Fruit fly (Drosophila melanogaster): ENCODE measurements around the gene CG33298.

CG33298 gene

dm6 chr2L:9506535-9507036 is 11.3 kb downstream of the CG33298 start:
- TF ChIP-seq CG8478 (optimal IDR thresholded peaks at IDR 0.05) (no peak), CTCF (optimal IDR thresholded peaks at IDR 0.05) (no peak)

dm6 chr2L:9508547-9509197 is 13.4 kb downstream of the CG33298 start:
- no peak for TF ChIP-seq CG8478 (optimal IDR thresholded peaks at IDR 0.05)
- no peak for TF ChIP-seq CTCF (optimal IDR thresholded peaks at IDR 0.05)

- TF ChIP-seq CTCF (optimal IDR thresholded peaks at IDR 0.05) (no peak), CG8478 (optimal IDR thresholded peaks at IDR 0.05) (no peak)
These were observed 14.4 kb downstream of the CG33298 start for dm6 chr2L:9509653-9510052.

dm6 chr2L:9510429-9510828 is 15.2 kb downstream of the CG33298 start:
- TF ChIP-seq CG8478 (optimal IDR thresholded peaks at IDR 0.05) (no peak), CTCF (optimal IDR thresholded peaks at IDR 0.05) (no peak)

dm6 chr2L:9512401-9513198 is 17.3 kb downstream of the CG33298 start:
- TF ChIP-seq CTCF (optimal IDR thresholded peaks at IDR 0.05) = peak; percentile 82 to 87
- no peak for TF ChIP-seq CG8478 (optimal IDR thresholded peaks at IDR 0.05)

dm6 chr2L:9513771-9514170 is 18.5 kb downstream of the CG33298 start:
- no peak for TF ChIP-seq CTCF (optimal IDR thresholded peaks at IDR 0.05)
- TF ChIP-seq CG8478 (optimal IDR thresholded peaks at IDR 0.05) = no peak

dm6 chr2L:9520886-9521868 is 25.9 kb downstream of the CG33298 start, which contains the start of gene Oatp30B:
Gene Oatp30B (plus strand): TSS chr2L:9521210.
- TF ChIP-seq CTCF (optimal IDR thresholded peaks at IDR 0.05) = peak; percentile 1 to 60
- no peak for TF ChIP-seq CG8478 (optimal IDR thresholded peaks at IDR 0.05)

- TF ChIP-seq CG8478 (optimal IDR thresholded peaks at IDR 0.05) = no peak
- TF ChIP-seq CTCF (optimal IDR thresholded peaks at IDR 0.05) = no peak
These were observed 27.5 kb downstream of the CG33298 start for dm6 chr2L:9522766-9523174.

- no peak for TF ChIP-seq CTCF (optimal IDR thresholded peaks at IDR 0.05)
These were observed 29.6 kb downstream of the CG33298 start for dm6 chr2L:9524915-9525314.

dm6 chr2L:9525719-9526118 is 30.4 kb downstream of the CG33298 start:
- no peak for TF ChIP-seq CTCF (optimal IDR thresholded peaks at IDR 0.05)
- no peak for TF ChIP-seq CG8478 (optimal IDR thresholded peaks at IDR 0.05)

dm6 chr2L:9526518-9526917 is 31.2 kb downstream of the CG33298 start:
- TF ChIP-seq CG8478 (optimal IDR thresholded peaks at IDR 0.05) = no peak
- no peak for TF ChIP-seq CTCF (optimal IDR thresholded peaks at IDR 0.05)

- TF ChIP-seq CG8478 (optimal IDR thresholded peaks at IDR 0.05) = no peak
These were observed 32.9 kb downstream of the CG33298 start, which contains the start of gene CG31883 for dm6 chr2L:9528215-9528614. Gene CG31883 (plus strand): TSS chr2L:9528515.

- TF ChIP-seq CTCF (optimal IDR thresholded peaks at IDR 0.05) (no peak), CG8478 (optimal IDR thresholded peaks at IDR 0.05) (no peak)
These were observed 34.6 kb downstream of the CG33298 start for dm6 chr2L:9529858-9530378.

dm6 chr2L:9539988-9540573 is 44.8 kb downstream of the CG33298 start, which contains the start of gene CG17855:
Gene CG17855 (plus strand): TSS chr2L:9540523.
- peak; percentile 38 to 87 for TF ChIP-seq CTCF (optimal IDR thresholded peaks at IDR 0.05)
- no peak for TF ChIP-seq CG8478 (optimal IDR thresholded peaks at IDR 0.05)
